Fruit fly (Drosophila melanogaster): ENCODE results near the gene AstC.

DNA sequence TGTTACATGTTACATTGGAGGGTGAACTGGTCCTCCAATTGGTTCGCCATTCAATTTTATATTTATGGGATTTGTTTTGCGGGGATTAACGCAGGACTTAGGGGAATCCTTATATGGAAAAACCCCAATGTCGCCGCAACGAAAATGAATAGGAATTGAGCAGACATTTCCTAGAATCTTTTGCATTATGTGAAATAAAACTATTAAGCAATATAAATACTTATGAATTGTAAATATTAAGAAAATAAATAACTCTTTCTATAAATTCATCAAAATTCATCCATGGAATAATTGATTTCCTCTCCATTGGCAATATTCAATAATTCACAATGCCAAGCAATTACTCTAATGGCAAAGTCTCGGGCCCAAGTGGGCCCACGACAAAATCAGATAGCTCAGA, 32.5 kb upstream of the AstC start, which contains the start of gene Gr32a:
- TF ChIP-seq kay (GFP tag; ENCODE audit: borderline replicate concordance) (no peak), toe (GFP tag; optimal IDR thresholded peaks at IDR 0.05) (no peak), pad (GFP tag; optimal IDR thresholded peaks at IDR 0.05) (no peak), CG7045 (GFP tag; optimal IDR thresholded peaks at IDR 0.05) (no peak), CG5204 (GFP tag; optimal IDR thresholded peaks at IDR 0.05) (no peak), CG11617 (GFP tag; optimal IDR thresholded peaks at IDR 0.05) (no peak), cic (GFP tag; optimal IDR thresholded peaks at IDR 0.05) (no peak), tj (GFP tag; optimal IDR thresholded peaks at IDR 0.05) (no peak), CG12768 (GFP tag; optimal IDR thresholded peaks at IDR 0.05) (no peak), Clk (GFP tag; optimal IDR thresholded peaks at IDR 0.05) (no peak), Hr96 (GFP tag; optimal IDR thresholded peaks at IDR 0.05) (no peak), cnc (optimal IDR thresholded peaks at IDR 0.05) (no peak), ovo (GFP tag; optimal IDR thresholded peaks at IDR 0.05) (no peak), CG1620 (GFP tag; optimal IDR thresholded peaks at IDR 0.05) (no peak)

All from whole organism, adult.